Fruit fly (Drosophila melanogaster) whole organism, prepupa: Measurements from ENCODE around the gene CG5181.

Experiments used
- Blimp-1 ChIP-seq: fragments of 200-800 bp; sonication (Bioruptor generic); optimal IDR thresholded peaks from 3 replicates; lab custom pipeline; 2017; ENCODE audit warnings: missing biosample characterization, missing genetic modification characterization, mild to moderate bottlenecking, moderate library complexity, missing genetic modification reagents
- CG10631 ChIP-seq: fragments of 200-800 bp; sonication (Bioruptor generic); optimal IDR thresholded peaks from 2 replicates; lab custom pipeline; 2016; ENCODE audit warnings: missing biosample characterization, missing genetic modification characterization
- CG10669 ChIP-seq: fragments of 200-800 bp; sonication (Bioruptor generic); optimal IDR thresholded peaks from 3 replicates; lab custom pipeline; 2018; ENCODE audit warnings: missing biosample characterization, mild to moderate bottlenecking, missing genetic modification characterization, moderate library complexity
- CG11294 ChIP-seq: fragments of 200-800 bp; sonication (Bioruptor generic); IDR thresholded peaks from 2 replicates; pipeline ENCODE4 v1.3.6; 2022; ENCODE audit warnings: missing biosample characterization, missing genetic modification characterization
- CG11762 ChIP-seq: fragments of 200-800 bp; sonication (Bioruptor generic); optimal IDR thresholded peaks from 3 replicates; lab custom pipeline; 2016; ENCODE audit warnings: missing biosample characterization, missing genetic modification characterization; ENCODE audit not compliant: insufficient read depth
- CG11902 ChIP-seq: fragments of 200-800 bp; sonication (Bioruptor generic); optimal IDR thresholded peaks from 3 replicates; lab custom pipeline; 2016; ENCODE audit warnings: missing biosample characterization, missing genetic modification characterization
- CG15336 ChIP-seq: fragments of 200-800 bp; sonication (Bioruptor generic); IDR thresholded peaks from 2 replicates; pipeline ENCODE4 v1.3.6; 2022; ENCODE audit warnings: missing biosample characterization, missing genetic modification characterization
- CG1621 ChIP-seq: fragments of 200-800 bp; sonication (Bioruptor generic); optimal IDR thresholded peaks from 3 replicates; lab custom pipeline; 2018; ENCODE audit warnings: missing biosample characterization, mild to moderate bottlenecking, missing genetic modification characterization
- CG3032 ChIP-seq: fragments of 200-800 bp; optimal IDR thresholded peaks from 2 replicates; lab custom pipeline; 2019; ENCODE audit warnings: missing biosample characterization, mild to moderate bottlenecking, missing genetic modification characterization, moderate library complexity
- CG32006 ChIP-seq: fragments of 200-800 bp; sonication (Bioruptor generic); optimal IDR thresholded peaks from 3 replicates; lab custom pipeline; 2017; ENCODE audit warnings: missing biosample characterization, mild to moderate bottlenecking, missing genetic modification characterization
- CG34406 ChIP-seq: fragments of 200-800 bp; sonication (Bioruptor generic); optimal IDR thresholded peaks from 3 replicates; lab custom pipeline; 2016; ENCODE audit warnings: missing biosample characterization, missing genetic modification characterization
- CG3919 ChIP-seq: fragments of 200-800 bp; sonication (Bioruptor generic); optimal IDR thresholded peaks from 3 replicates; lab custom pipeline; 2016; ENCODE audit warnings: missing biosample characterization, missing genetic modification characterization
- CG4318 ChIP-seq: fragments of 200-800 bp; sonication (Bioruptor generic); optimal IDR thresholded peaks from 3 replicates; lab custom pipeline; 2017; ENCODE audit warnings: missing biosample characterization, mild to moderate bottlenecking, missing genetic modification characterization
- CG6163 ChIP-seq: fragments of 200-800 bp; sonication (Bioruptor generic); IDR thresholded peaks from 3 replicates; pipeline ENCODE4 v1.3.6; 2022; ENCODE audit warnings: missing biosample characterization, missing genetic modification characterization
- CG6276 ChIP-seq: fragments of 200-800 bp; sonication (Bioruptor generic); optimal IDR thresholded peaks from 2 replicates; lab custom pipeline; 2017; ENCODE audit warnings: missing biosample characterization, mild to moderate bottlenecking, missing genetic modification characterization
- CG6808 ChIP-seq: fragments of 200-800 bp; sonication (Bioruptor generic); optimal IDR thresholded peaks from 3 replicates; lab custom pipeline; 2017; ENCODE audit warnings: missing biosample characterization, missing genetic modification characterization, mild to moderate bottlenecking, moderate library complexity, missing genetic modification reagents
- CG6854 ChIP-seq: fragments of 200-800 bp; sonication (Bioruptor generic); optimal IDR thresholded peaks from 2 replicates; lab custom pipeline; 2017; ENCODE audit warnings: missing biosample characterization, mild to moderate bottlenecking, missing genetic modification characterization
- CG7368 ChIP-seq: fragments of 200-800 bp; sonication (Bioruptor generic); optimal IDR thresholded peaks from 3 replicates; lab custom pipeline; 2016; ENCODE audit warnings: missing biosample characterization, missing genetic modification characterization
- CG8319 ChIP-seq: fragments of 200-800 bp; sonication (Bioruptor generic); optimal IDR thresholded peaks from 3 replicates; lab custom pipeline; 2016; ENCODE audit warnings: missing biosample characterization, missing genetic modification characterization
- Eip75B ChIP-seq: fragments of 200-800 bp; sonication (Bioruptor generic); optimal IDR thresholded peaks from 3 replicates; lab custom pipeline; 2016; ENCODE audit warnings: missing biosample characterization, missing genetic modification characterization
- Eip93F ChIP-seq: fragments of 200-800 bp; sonication (Bioruptor generic); optimal IDR thresholded peaks from 2 replicates; lab custom pipeline; 2016; ENCODE audit warnings: missing biosample characterization, mild to moderate bottlenecking, missing genetic modification characterization
- Gug ChIP-seq: fragments of 200-800 bp; sonication (Bioruptor generic); IDR thresholded peaks from 2 replicates; pipeline ENCODE4 v1.3.6; 2022; ENCODE audit warnings: missing biosample characterization, missing genetic modification characterization
- Hr39 ChIP-seq: fragments of 200-800 bp; sonication (Bioruptor generic); optimal IDR thresholded peaks from 2 replicates; lab custom pipeline; 2016; ENCODE audit warnings: missing biosample characterization, missing genetic modification characterization
- Hr4 ChIP-seq: fragments of 200-800 bp; sonication (Bioruptor generic); optimal IDR thresholded peaks from 3 replicates; lab custom pipeline; 2016; ENCODE audit warnings: missing biosample characterization, missing genetic modification characterization
- Lpt ChIP-seq: fragments of 200-800 bp; sonication (Bioruptor generic); optimal IDR thresholded peaks from 3 replicates; lab custom pipeline; 2016; ENCODE audit warnings: missing biosample characterization, missing genetic modification characterization
- Met ChIP-seq: fragments of 200-800 bp; sonication (Bioruptor generic); optimal IDR thresholded peaks from 3 replicates; lab custom pipeline; 2016; ENCODE audit warnings: missing biosample characterization, missing genetic modification characterization
- OdsH ChIP-seq: fragments of 200-800 bp; sonication (Bioruptor generic); optimal IDR thresholded peaks from 3 replicates; lab custom pipeline; 2016; ENCODE audit warnings: missing biosample characterization, missing genetic modification characterization
- Smox ChIP-seq: fragments of 200-800 bp; sonication (Bioruptor generic); optimal IDR thresholded peaks from 3 replicates; lab custom pipeline; 2016; ENCODE audit warnings: missing biosample characterization, missing genetic modification characterization
- Sox102F ChIP-seq: fragments of 200-800 bp; sonication (Bioruptor generic); optimal IDR thresholded peaks from 2 replicates; lab custom pipeline; 2016; ENCODE audit warnings: missing biosample characterization, mild to moderate bottlenecking, missing genetic modification characterization
- Sox14 ChIP-seq: fragments of 200-800 bp; sonication (Bioruptor generic); optimal IDR thresholded peaks from 3 replicates; lab custom pipeline; 2016; ENCODE audit warnings: missing biosample characterization, missing genetic modification characterization
- Sox15 ChIP-seq: fragments of 200-800 bp; sonication (Bioruptor generic); optimal IDR thresholded peaks from 3 replicates; lab custom pipeline; 2016; ENCODE audit warnings: missing biosample characterization, missing genetic modification characterization
- achi ChIP-seq: fragments of 200-800 bp; sonication (Bioruptor generic); optimal IDR thresholded peaks from 3 replicates; lab custom pipeline; 2016; ENCODE audit warnings: missing biosample characterization, missing genetic modification characterization
- acj6 ChIP-seq: fragments of 200-800 bp; sonication (Bioruptor generic); optimal IDR thresholded peaks from 3 replicates; lab custom pipeline; 2016; ENCODE audit warnings: missing biosample characterization, missing genetic modification characterization
- cyc ChIP-seq: fragments of 200-800 bp; sonication (Bioruptor generic); optimal IDR thresholded peaks from 3 replicates; lab custom pipeline; 2016; ENCODE audit warnings: missing biosample characterization, missing genetic modification characterization
- esn ChIP-seq: fragments of 200-800 bp; sonication (Bioruptor generic); optimal IDR thresholded peaks from 2 replicates; lab custom pipeline; 2016; ENCODE audit warnings: missing biosample characterization, mild to moderate bottlenecking, missing genetic modification characterization, moderate library complexity
- fd85E ChIP-seq: fragments of 200-800 bp; sonication (Bioruptor generic); optimal IDR thresholded peaks from 3 replicates; lab custom pipeline; 2016; ENCODE audit warnings: missing biosample characterization, missing genetic modification characterization
- fkh ChIP-seq: fragments of 200-800 bp; sonication (Bioruptor generic); optimal IDR thresholded peaks from 3 replicates; lab custom pipeline; 2017; ENCODE audit warnings: missing biosample characterization, mild to moderate bottlenecking, missing genetic modification characterization, moderate library complexity
- lz ChIP-seq: fragments of 200-800 bp; sonication (Bioruptor generic); optimal IDR thresholded peaks from 3 replicates; lab custom pipeline; 2016; ENCODE audit warnings: missing biosample characterization, missing genetic modification characterization
- salr ChIP-seq, 2 experiments: fragments of 200-800 bp; sonication (Bioruptor generic); optimal IDR thresholded peaks; 3 replicates each; lab custom pipeline; 2016 to 2018; ENCODE audit warnings: missing biosample characterization in 2 of 2, missing genetic modification characterization in 2 of 2, mild to moderate bottlenecking in 1 of 2
- spab ChIP-seq: fragments of 200-800 bp; sonication (Bioruptor generic); optimal IDR thresholded peaks from 2 replicates; lab custom pipeline; 2017; ENCODE audit warnings: missing biosample characterization, mild to moderate bottlenecking, missing genetic modification characterization, missing genetic modification reagents
- ss ChIP-seq, 2 experiments: fragments of 200-800 bp; sonication (Bioruptor generic); optimal IDR thresholded peaks; 2 replicates in 1 of 2; 3 replicates in 1 of 2; lab custom pipeline; 2017 to 2018; ENCODE audit warnings: mild to moderate bottlenecking in 2 of 2, missing biosample characterization in 2 of 2, missing genetic modification characterization in 2 of 2, moderate library complexity in 1 of 2
- svp ChIP-seq: fragments of 200-800 bp; sonication (Bioruptor generic); peaks from one replicate; lab custom pipeline; 2016; ENCODE audit warnings: missing biosample characterization, missing genetic modification characterization
- topi ChIP-seq: fragments of 200-800 bp; sonication (Bioruptor generic); optimal IDR thresholded peaks from 3 replicates; lab custom pipeline; 2016; ENCODE audit warnings: missing biosample characterization, missing genetic modification characterization
- vri ChIP-seq: fragments of 200-800 bp; sonication (Bioruptor generic); optimal IDR thresholded peaks from 3 replicates; lab custom pipeline; 2016; ENCODE audit warnings: missing biosample characterization, mild to moderate bottlenecking, missing genetic modification characterization

The CG5181 gene

DNA sequence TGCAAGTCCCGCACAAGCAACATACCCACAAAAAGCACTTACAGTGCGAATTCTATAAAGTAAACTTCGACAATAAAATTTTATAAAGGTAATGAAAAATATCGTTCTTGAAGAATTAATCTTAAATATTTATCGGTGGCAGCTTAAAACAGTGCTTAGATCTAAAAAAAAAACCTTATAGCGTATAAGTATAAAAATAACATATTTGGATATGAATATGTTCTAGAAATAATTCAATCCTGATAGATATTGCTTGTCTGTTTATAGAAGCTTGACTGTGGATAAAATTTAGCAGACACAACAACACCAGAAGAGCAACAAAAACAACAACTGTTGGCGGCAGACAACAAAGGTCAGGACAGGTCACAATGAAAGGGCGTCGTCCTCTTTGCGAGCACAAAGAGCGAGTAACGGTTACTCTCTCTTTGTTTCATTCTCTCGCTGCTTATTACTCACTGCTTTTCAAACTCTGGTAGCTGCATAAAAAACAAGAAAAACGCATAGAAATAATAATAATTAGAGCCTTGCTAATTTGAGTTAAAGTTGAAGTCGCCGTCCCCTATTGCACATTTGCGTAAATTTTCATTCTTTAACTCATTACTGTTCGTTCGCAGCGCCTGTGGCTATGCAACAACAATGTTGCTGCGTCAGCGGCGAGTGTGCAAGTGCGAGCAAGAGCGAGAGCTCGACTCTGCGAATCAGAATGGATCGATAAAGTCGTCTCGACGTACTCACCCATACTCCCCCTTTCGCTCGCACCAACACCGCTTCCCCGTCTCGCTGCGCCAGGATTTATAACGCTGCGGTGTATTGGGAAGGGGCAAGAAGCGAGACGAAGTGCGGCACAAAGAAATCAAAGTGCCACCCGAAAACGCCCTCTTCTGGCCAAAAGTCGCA lies 10.0 kb upstream of the CG5181 start (continued):
- peak; percentile 64 for TF ChIP-seq CG15336 (GFP tag; lab: Robert Waterston, UW)
- TF ChIP-seq CG4318: peak; percentile 38
- TF ChIP-seq Sox14: peak; percentile 81
- no peak for TF ChIP-seq Gug (GFP tag; lab: Robert Waterston, UW)
- TF ChIP-seq CG11762 (GFP tag; lab: Kevin White, UChicago): peak; percentile 31
- peak; percentile 77 for TF ChIP-seq achi (GFP tag; lab: Kevin White, UChicago)
- no peak for TF ChIP-seq vri
- 0 out of 2 replicates have a peak, but pooled peaks have one; percentile 11 for TF ChIP-seq CG11294 (GFP tag; lab: Robert Waterston, UW)
- TF ChIP-seq Met: peak; percentile 92
- peak; percentile 44 for TF ChIP-seq Hr4
- TF ChIP-seq svp (GFP tag; lab: Kevin White, UChicago): peak; percentile 95
- TF ChIP-seq CG7368 (GFP tag; lab: Kevin White, UChicago): no peak
- peak; percentile 69 for TF ChIP-seq cyc (GFP tag; lab: Kevin White, UChicago)
- no peak for TF ChIP-seq fkh (GFP tag; lab: Kevin White, UChicago)
- TF ChIP-seq CG6276 (GFP tag; lab: Kevin White, UChicago): peak; percentile 34
- peak; percentile 78 for TF ChIP-seq Eip75B (GFP tag; lab: Kevin White, UChicago)
- peak in 1 of 2 experiments; percentile 76 for TF ChIP-seq ss (GFP tag; optimal IDR thresholded peaks at IDR 0.05; lab: Kevin White, UChicago)
- TF ChIP-seq fd85E (GFP tag; lab: Kevin White, UChicago): no peak
- peak; percentile 40 for TF ChIP-seq CG11902 (GFP tag; lab: Kevin White, UChicago)
- peak; percentile 54 for TF ChIP-seq CG32006 (GFP tag; lab: Kevin White, UChicago)
- TF ChIP-seq CG6854 (GFP tag; lab: Kevin White, UChicago): peak; percentile 31
- TF ChIP-seq salr (GFP tag; optimal IDR thresholded peaks at IDR 0.05; lab: Kevin White, UChicago): peak in 1 of 2 experiments; percentile 43
- peak; percentile 54 for TF ChIP-seq OdsH (GFP tag; lab: Kevin White, UChicago)
- TF ChIP-seq esn (GFP tag; lab: Kevin White, UChicago): peak; percentile 89
- TF ChIP-seq Blimp-1 (GFP tag; lab: Kevin White, UChicago): peak; percentile 62
- TF ChIP-seq Hr39 (GFP tag; lab: Kevin White, UChicago): peak; percentile 69

DNA sequence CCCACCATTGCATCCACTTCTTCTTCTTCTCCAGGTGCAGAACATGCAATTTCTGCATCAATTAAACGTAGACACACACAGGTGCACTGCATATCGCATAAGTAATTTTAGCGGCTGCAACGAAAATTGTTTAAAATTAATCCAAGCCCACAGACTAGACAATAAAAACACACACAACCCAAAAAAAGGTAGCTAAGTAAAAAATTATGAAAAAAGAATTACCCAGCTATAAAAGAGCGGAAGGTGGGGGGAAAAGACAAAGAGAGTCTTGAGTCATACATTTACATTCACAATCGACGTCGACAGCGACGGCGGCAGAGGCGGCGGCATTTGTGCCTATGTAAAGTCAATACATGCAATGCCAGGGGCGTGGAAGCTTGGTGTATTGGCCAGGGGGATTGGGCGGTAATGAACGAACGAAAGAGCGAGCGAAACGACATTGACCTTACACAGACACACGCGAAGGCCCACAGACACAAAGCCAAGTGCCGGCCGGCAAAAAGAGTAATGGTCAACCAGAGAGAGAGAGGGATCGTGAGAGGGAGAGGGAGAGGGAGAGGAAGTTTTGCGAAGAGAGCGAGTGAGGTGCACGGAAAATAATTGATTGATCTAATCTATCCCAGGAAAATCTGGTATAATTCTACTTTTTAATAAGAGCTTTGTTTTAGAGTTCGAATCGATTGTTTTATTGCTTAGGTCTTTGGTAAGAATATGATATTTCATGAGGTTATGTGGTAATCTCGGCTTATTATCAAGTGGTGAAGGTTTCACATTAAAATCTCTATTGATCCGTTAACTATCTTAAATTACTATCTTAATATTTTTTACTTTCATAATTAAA lies 8.8 kb upstream of the CG5181 start:
- peak; percentile 72 for TF ChIP-seq CG10669
- TF ChIP-seq CG34406 (GFP tag; lab: Kevin White, UChicago): peak; percentile 81
- peak; percentile 59; the same call in 1 of the 3 replicates for TF ChIP-seq CG6163 (GFP tag; lab: Robert Waterston, UW)
- peak; percentile 53 for TF ChIP-seq CG6808 (GFP tag; lab: Kevin White, UChicago)
- peak; percentile 75 for TF ChIP-seq cyc (GFP tag; lab: Kevin White, UChicago)
- TF ChIP-seq Sox14: peak; percentile 84
- TF ChIP-seq Hr39 (GFP tag; lab: Kevin White, UChicago): peak; percentile 66
- peak; percentile 42 for TF ChIP-seq CG11902 (GFP tag; lab: Kevin White, UChicago)
- TF ChIP-seq CG6854 (GFP tag; lab: Kevin White, UChicago): peak; percentile 10
- TF ChIP-seq CG1621: peak; percentile 70
- peak; percentile 49 to 81 for TF ChIP-seq ss (GFP tag; optimal IDR thresholded peaks at IDR 0.05; lab: Kevin White, UChicago)
- TF ChIP-seq CG10631: peak; percentile 87
- TF ChIP-seq Eip93F (GFP tag; lab: Kevin White, UChicago): peak; percentile 57
- TF ChIP-seq CG3919 (GFP tag; lab: Kevin White, UChicago): peak; percentile 75
- TF ChIP-seq CG6276 (GFP tag; lab: Kevin White, UChicago): peak; percentile 68
- TF ChIP-seq esn (GFP tag; lab: Kevin White, UChicago): peak; percentile 91
- TF ChIP-seq Blimp-1 (GFP tag; lab: Kevin White, UChicago): peak; percentile 72
- TF ChIP-seq CG3032 (tag; lab: Kevin White, UChicago): peak; percentile 77
- peak; percentile 86 for TF ChIP-seq acj6
- peak; percentile 78 for TF ChIP-seq Sox15
- TF ChIP-seq lz (GFP tag; lab: Kevin White, UChicago): peak; percentile 83
- TF ChIP-seq CG8319: peak; percentile 68
- TF ChIP-seq CG15336 (GFP tag; lab: Robert Waterston, UW): peak; percentile 73
- TF ChIP-seq CG7368 (GFP tag; lab: Kevin White, UChicago): peak; percentile 65
- peak; percentile 80 for TF ChIP-seq Smox
- TF ChIP-seq spab (GFP tag; lab: Kevin White, UChicago): peak; percentile 67
- TF ChIP-seq Sox102F: peak; percentile 80
- peak; percentile 84 for TF ChIP-seq topi (GFP tag; lab: Kevin White, UChicago)
- peak; percentile 47 for TF ChIP-seq Lpt (GFP tag; lab: Kevin White, UChicago)
- peak; percentile 56 for TF ChIP-seq CG4318
